Worm (Caenorhabditis elegans) whole organism, midembryonic: Measurements from ENCODE around the gene col-69.

Experiments
- T22C8.4 ChIP-seq: fragments of 200-800 bp; sonication (Bioruptor generic); IDR thresholded peaks from 2 replicates; pipeline ENCODE4 v1.3.6; 2022; ENCODE audit warnings: missing genetic modification characterization, missing compliant biosample characterization
- cog-1 ChIP-seq: sonication (generic microtip); optimal IDR thresholded peaks from 2 replicates; lab custom pipeline; 2016; ENCODE audit warnings: missing genetic modification characterization, missing compliant biosample characterization
- flt-1 ChIP-seq: fragments of 200-800 bp; sonication (Bioruptor generic); IDR thresholded peaks from 2 replicates; pipeline ENCODE4 v1.3.6; 2022; ENCODE audit warnings: missing genetic modification characterization, missing compliant biosample characterization
- klf-2 ChIP-seq: fragments of 200-800 bp; sonication (Bioruptor generic); conservative IDR thresholded peaks from 2 replicates; pipeline ENCODE4 v1.3.6; 2022; ENCODE audit warnings: missing genetic modification reagents, missing genetic modification characterization, missing compliant biosample characterization
- med-1 ChIP-seq: sonication (generic microtip); optimal IDR thresholded peaks from 2 replicates; lab custom pipeline; 2017; ENCODE audit warnings: missing genetic modification characterization, mild to moderate bottlenecking, missing compliant biosample characterization, antibody characterized with exemption, missing genetic modification reagents; ENCODE audit not compliant: insufficient read depth
- ref-1 ChIP-seq: fragments of 200-800 bp; sonication (Bioruptor generic); conservative IDR thresholded peaks from 2 replicates; pipeline ENCODE4 v1.3.6; 2022; ENCODE audit warnings: missing genetic modification reagents, missing genetic modification characterization, missing compliant biosample characterization
- tab-1 ChIP-seq: fragments of 200-800 bp; sonication (Bioruptor generic); IDR thresholded peaks from 2 replicates; pipeline ENCODE4 v1.3.6; 2022; ENCODE audit warnings: missing genetic modification characterization, missing compliant biosample characterization
- ztf-23 ChIP-seq: fragments of 200-800 bp; sonication (Bioruptor generic); IDR thresholded peaks from 2 replicates; pipeline ENCODE4 v1.3.6; 2022; ENCODE audit warnings: missing genetic modification reagents, missing genetic modification characterization, missing compliant biosample characterization
- ztf-29 ChIP-seq: fragments of 200-800 bp; sonication (Bioruptor generic); IDR thresholded peaks from 2 replicates; pipeline ENCODE4 v1.3.6; 2022; ENCODE audit warnings: missing genetic modification reagents, missing genetic modification characterization, missing compliant biosample characterization

The col-69 gene

DNA sequence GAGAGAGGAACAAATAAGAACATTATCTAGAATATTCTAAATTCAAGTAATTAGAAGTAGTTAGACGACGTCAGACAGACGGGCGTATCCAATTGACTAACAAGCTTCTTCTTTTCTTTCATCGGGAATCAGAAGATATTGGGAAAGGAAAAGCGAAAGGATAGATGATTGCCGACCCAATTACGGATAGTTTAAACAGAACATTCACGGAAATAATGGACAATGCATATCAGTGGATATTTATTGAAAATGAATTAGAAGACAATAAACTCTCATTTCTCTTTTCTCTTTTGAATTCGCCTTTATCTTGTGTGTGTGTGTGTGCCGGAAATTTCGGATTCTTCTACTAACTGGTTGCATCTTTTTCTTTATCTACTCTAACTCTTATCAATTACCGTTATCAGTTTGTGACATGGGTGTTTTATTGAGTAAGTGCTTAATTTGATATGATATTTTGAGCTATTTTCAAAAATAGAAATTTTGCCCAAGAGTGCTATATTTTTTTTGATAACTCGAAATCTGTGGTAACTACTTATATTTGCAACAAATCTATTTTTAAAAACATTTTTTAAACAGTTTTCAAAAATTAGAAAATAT lies 28.4 kb upstream of the col-69 start:
- TF ChIP-seq ztf-29 (GFP tag; lab: Robert Waterston, UW) (no peak), ztf-23 (no peak), tab-1 (GFP tag; lab: Robert Waterston, UW) (no peak), T22C8.4 (GFP tag; lab: Robert Waterston, UW) (no peak), med-1 (GFP tag; lab: Kevin White, UChicago) (no peak), ref-1 (GFP tag; lab: Robert Waterston, UW) (no peak), flt-1 (GFP tag; lab: Robert Waterston, UW) (no peak), cog-1 (tag; lab: Kevin White, UChicago) (no peak), klf-2 (GFP tag; lab: Robert Waterston, UW) (no peak)

DNA sequence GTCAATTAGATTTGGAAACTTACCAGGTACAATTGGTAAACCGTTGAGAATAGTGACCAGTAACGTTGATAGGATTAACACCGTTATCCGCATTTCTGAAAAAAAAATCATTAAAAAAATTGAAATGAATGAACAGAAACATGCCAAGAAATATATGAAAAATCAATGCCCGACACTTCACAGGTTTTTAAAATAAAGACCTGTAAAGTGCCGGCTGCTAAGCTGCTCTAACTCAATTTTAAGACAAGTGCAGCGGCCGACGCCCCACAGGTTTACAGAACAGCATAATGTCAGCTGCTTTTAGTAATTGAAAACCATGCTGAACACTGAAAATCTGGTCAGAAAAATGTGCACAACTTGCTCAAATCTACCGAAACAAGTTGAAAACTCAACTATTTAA lies 26.9 kb upstream of the col-69 start, which contains the start of gene cbn-1:
cbn-1 (minus strand) TSS at position 101 of the 400 bp plus-strand sequence.
- TF ChIP-seq cog-1 (tag; lab: Kevin White, UChicago) (no peak), T22C8.4 (GFP tag; lab: Robert Waterston, UW) (no peak), flt-1 (GFP tag; lab: Robert Waterston, UW) (no peak), med-1 (GFP tag; lab: Kevin White, UChicago) (no peak), ztf-23 (no peak), klf-2 (GFP tag; lab: Robert Waterston, UW) (no peak), ztf-29 (GFP tag; lab: Robert Waterston, UW) (no peak), ref-1 (GFP tag; lab: Robert Waterston, UW) (no peak), tab-1 (GFP tag; lab: Robert Waterston, UW) (no peak)

DNA sequence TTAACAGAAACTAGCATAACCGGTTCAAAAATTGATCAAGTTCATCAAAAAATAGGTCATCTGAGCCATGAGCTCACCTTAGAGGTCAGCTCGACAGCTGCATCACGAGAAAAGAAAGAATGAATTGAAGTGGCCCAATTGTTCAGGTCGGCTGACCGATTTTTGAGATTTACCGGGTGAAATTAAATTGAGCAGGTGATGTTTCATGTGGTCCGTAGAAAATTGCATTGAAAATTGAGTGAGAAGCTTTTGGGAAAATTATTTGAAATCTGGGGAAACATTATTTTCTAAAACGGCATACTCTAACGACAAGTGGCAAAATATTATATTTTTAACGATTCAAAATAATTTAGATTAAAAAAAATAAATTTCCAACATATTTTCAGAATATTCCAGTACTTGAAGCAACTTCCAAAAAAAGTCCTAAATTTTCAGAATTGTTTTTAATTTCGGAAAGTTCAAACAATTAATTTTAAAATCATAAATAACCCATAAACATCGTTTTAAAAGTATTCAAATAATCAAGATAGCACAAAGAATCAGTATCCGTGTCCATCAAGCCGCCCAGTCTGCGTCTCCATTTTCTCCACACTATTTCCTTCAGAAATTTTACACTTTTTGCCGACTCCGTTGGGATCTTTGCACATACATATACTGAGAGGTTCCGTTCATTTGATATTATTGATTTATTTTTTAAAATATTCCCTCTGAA lies 20.2 kb upstream of the col-69 start, which contains the start of gene sgcb-1:
sgcb-1 (plus strand) TSS at position 662 of the 712 bp plus-strand sequence.
- no peak for TF ChIP-seq T22C8.4 (GFP tag; lab: Robert Waterston, UW)
- no peak for TF ChIP-seq ztf-29 (GFP tag; lab: Robert Waterston, UW)
- TF ChIP-seq tab-1 (GFP tag; lab: Robert Waterston, UW): no peak
- no peak for TF ChIP-seq ref-1 (GFP tag; lab: Robert Waterston, UW)
- TF ChIP-seq flt-1 (GFP tag; lab: Robert Waterston, UW): no peak
- TF ChIP-seq klf-2 (GFP tag; lab: Robert Waterston, UW): no peak
- no peak for TF ChIP-seq cog-1 (tag; lab: Kevin White, UChicago)
- TF ChIP-seq med-1 (GFP tag; lab: Kevin White, UChicago): no peak

DNA sequence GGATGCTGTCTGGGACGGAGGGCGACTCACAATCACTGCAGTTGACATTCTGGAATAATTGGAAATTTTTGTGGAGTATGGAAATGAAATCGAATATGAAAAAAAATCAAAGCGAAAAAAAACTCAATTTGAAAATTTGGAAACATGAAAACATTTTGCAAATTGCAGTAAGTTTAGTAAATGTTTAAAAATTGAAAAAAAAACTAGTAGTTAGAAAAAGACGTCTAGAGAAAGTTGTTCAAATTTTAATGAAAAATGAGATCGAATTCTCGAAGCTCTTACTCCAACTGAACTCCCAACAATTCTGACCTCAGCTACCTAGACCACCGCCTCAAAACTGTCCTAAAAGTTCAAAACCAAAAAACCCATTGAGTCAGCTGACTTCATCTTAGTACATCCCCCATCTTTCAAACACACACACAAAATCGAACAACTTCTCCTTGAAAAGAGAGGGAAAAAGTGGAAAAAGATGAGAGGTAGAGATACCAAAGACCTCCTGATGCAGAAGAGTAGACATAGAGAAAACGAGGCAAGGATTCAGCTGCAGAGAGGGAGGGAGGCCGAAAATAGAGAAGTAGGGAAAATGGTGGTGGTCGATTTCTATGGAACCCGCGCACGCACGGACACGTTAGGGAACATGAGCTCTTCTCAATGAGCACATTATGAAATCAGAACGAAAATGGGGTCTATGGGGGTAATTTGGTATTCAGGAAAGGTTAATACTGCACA lies 17.7 kb upstream of the col-69 start, which contains the start of gene K01A2.10:
K01A2.10 (minus strand) TSS at position 51 of the 729 bp plus-strand sequence.
- TF ChIP-seq T22C8.4 (GFP tag; lab: Robert Waterston, UW) (no peak), cog-1 (tag; lab: Kevin White, UChicago) (no peak), ztf-29 (GFP tag; lab: Robert Waterston, UW) (no peak), klf-2 (GFP tag; lab: Robert Waterston, UW) (no peak), ref-1 (GFP tag; lab: Robert Waterston, UW) (no peak), ztf-23 (no peak), med-1 (GFP tag; lab: Kevin White, UChicago) (no peak), flt-1 (GFP tag; lab: Robert Waterston, UW) (no peak), tab-1 (GFP tag; lab: Robert Waterston, UW) (no peak)

DNA sequence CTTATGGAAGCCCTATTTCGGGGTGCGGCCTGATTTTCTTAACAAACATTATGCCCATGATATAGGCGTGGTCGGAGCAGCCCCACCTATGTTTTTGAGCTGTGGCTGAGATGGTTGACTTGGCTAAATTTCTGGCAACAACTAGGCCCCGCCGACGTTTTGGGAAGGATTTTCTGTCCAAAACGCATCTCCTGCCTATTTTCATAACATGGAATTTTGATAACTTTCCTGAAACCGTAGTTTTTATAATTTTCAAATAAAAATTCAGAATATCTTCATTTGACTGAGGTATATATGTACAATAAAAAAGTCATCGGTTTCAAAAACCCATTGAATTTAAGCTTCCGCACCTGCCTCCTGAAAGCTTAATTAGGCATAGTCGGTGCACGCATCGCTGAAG lies 15.6 kb upstream of the col-69 start:
- TF ChIP-seq ztf-23: no peak
- TF ChIP-seq med-1 (GFP tag; lab: Kevin White, UChicago): no peak
- TF ChIP-seq cog-1 (tag; lab: Kevin White, UChicago): no peak
- no peak for TF ChIP-seq ref-1 (GFP tag; lab: Robert Waterston, UW)
- no peak for TF ChIP-seq klf-2 (GFP tag; lab: Robert Waterston, UW)
- TF ChIP-seq flt-1 (GFP tag; lab: Robert Waterston, UW): no peak
- TF ChIP-seq ztf-29 (GFP tag; lab: Robert Waterston, UW): no peak
- no peak for TF ChIP-seq tab-1 (GFP tag; lab: Robert Waterston, UW)
- no peak for TF ChIP-seq T22C8.4 (GFP tag; lab: Robert Waterston, UW)

DNA sequence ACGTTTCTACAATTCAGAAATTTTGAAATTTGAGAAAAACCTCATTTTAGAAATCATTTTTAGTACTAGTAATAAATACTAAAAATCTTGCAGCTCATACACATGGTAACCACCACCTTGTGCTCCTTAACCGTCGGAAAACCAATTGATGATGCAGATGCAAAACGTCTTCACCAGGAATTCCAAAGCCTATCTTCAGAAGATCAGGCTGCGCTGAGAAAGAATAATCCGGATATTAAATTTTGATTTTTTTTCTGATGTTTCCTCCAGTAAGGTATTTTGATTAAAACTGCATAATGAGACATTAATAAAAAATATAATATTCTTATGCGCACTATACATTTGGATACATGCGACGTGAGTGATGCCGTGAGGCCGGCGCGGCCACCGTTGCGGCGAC lies 15.2 kb upstream of the col-69 start:
- no peak for TF ChIP-seq tab-1 (GFP tag; lab: Robert Waterston, UW)
- TF ChIP-seq ref-1 (GFP tag; lab: Robert Waterston, UW): no peak
- no peak for TF ChIP-seq ztf-23
- no peak for TF ChIP-seq flt-1 (GFP tag; lab: Robert Waterston, UW)
- TF ChIP-seq med-1 (GFP tag; lab: Kevin White, UChicago): no peak
- no peak for TF ChIP-seq ztf-29 (GFP tag; lab: Robert Waterston, UW)
- no peak for TF ChIP-seq klf-2 (GFP tag; lab: Robert Waterston, UW)
- TF ChIP-seq cog-1 (tag; lab: Kevin White, UChicago): no peak
- no peak for TF ChIP-seq T22C8.4 (GFP tag; lab: Robert Waterston, UW)

DNA sequence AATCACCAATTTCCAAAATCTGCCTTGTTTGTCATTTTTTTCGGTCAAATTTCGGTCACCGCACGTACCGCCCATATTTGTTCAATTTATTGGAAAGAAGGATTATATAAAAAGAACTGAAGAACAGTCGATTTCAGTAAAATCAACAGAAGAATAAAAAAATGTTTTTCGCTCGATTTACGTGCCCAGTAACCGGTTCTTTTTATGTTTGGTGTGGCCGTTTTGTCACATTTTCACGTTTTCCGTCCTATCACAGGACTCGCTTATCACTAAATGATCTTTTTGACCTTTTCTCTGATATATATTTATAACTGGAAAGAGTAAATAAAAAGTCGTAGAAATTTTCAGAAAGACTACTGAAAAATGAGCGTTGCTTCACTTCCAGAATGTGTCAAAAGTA lies 13.9 kb upstream of the col-69 start, which contains the start of gene far-7:
far-7 (plus strand) TSS at position 331 of the 400 bp plus-strand sequence.
- TF ChIP-seq ztf-23 (no peak), cog-1 (tag; lab: Kevin White, UChicago) (no peak), klf-2 (GFP tag; lab: Robert Waterston, UW) (no peak), ref-1 (GFP tag; lab: Robert Waterston, UW) (no peak), flt-1 (GFP tag; lab: Robert Waterston, UW) (no peak), T22C8.4 (GFP tag; lab: Robert Waterston, UW) (no peak), ztf-29 (GFP tag; lab: Robert Waterston, UW) (no peak), med-1 (GFP tag; lab: Kevin White, UChicago) (no peak), tab-1 (GFP tag; lab: Robert Waterston, UW) (no peak)

DNA sequence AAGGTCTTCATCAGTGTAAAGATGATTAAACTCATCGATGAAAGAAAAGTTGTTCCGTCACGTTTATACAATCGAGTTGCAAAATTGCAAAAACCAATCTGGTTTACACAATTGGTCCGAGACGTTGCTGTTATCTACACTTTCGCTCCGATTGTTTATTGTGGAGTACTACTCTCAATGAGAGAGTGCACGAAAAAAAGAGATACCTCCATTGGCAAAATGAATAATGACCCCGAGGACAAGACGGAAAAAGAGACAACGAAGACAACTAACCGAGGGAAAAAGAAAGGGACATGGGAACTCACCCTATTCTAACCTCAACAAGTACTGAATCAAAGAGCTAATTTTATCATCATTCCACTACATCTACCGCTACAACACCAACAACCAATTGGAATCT lies 8.0 kb upstream of the col-69 start:
- no peak for TF ChIP-seq flt-1 (GFP tag; lab: Robert Waterston, UW)
- no peak for TF ChIP-seq med-1 (GFP tag; lab: Kevin White, UChicago)
- TF ChIP-seq ztf-23: no peak
- TF ChIP-seq T22C8.4 (GFP tag; lab: Robert Waterston, UW): no peak
- TF ChIP-seq tab-1 (GFP tag; lab: Robert Waterston, UW): no peak
- no peak for TF ChIP-seq cog-1 (tag; lab: Kevin White, UChicago)
